Worm (Caenorhabditis elegans) whole organism, L1 larva: ENCODE measurements around the gene unc-93.

Source experiments
- C04F5.9 ChIP-seq: sonication (generic microtip); optimal IDR thresholded peaks from 2 replicates; lab custom pipeline; 2016; ENCODE audit warnings: missing genetic modification characterization, missing compliant biosample characterization
- C16A3.4 ChIP-seq: fragments of 150-350 bp; optimal IDR thresholded peaks from 2 replicates; lab custom pipeline; 2014; ENCODE audit warnings: missing biosample characterization, missing genetic modification characterization
- C34B4.2 ChIP-seq: sonication (generic microtip); optimal IDR thresholded peaks from 2 replicates; lab custom pipeline; 2017; ENCODE audit warnings: mild to moderate bottlenecking, missing genetic modification characterization, missing compliant biosample characterization
- F16B12.6 ChIP-seq: fragments of 150-350 bp; optimal IDR thresholded peaks from 2 replicates; lab custom pipeline; 2014; ENCODE audit warnings: missing biosample characterization, missing genetic modification characterization
- blmp-1 ChIP-seq: fragments of 150-350 bp; optimal IDR thresholded peaks from 2 replicates; lab custom pipeline; 2014; ENCODE audit warnings: missing biosample characterization, missing genetic modification characterization
- ceh-63 ChIP-seq: fragments of 200-800 bp; sonication (Bioruptor generic); optimal IDR thresholded peaks from 2 replicates; lab custom pipeline; 2018; ENCODE audit warnings: mild to moderate bottlenecking, missing genetic modification characterization, missing compliant biosample characterization
- ceh-8 ChIP-seq: fragments of 200-800 bp; sonication (Bioruptor generic); optimal IDR thresholded peaks from 2 replicates; lab custom pipeline; 2018; ENCODE audit warnings: mild to moderate bottlenecking, missing genetic modification characterization, moderate library complexity, missing compliant biosample characterization
- ceh-82 ChIP-seq, 3 experiments: fragments of 150-350 bp in 1 of 3; sonication (generic microtip) in 2 of 3; optimal IDR thresholded peaks; 2 replicates each; lab custom pipeline; 2014 to 2017; ENCODE audit warnings: missing biosample characterization in 3 of 3, missing genetic modification characterization in 3 of 3
- ceh-88 ChIP-seq: fragments of 200-800 bp; sonication (Bioruptor generic); IDR thresholded peaks from 2 replicates; pipeline ENCODE4 v1.3.6; 2022; ENCODE audit warnings: missing genetic modification characterization, missing compliant biosample characterization
- ceh-90 ChIP-seq: sonication (generic microtip); optimal IDR thresholded peaks from 2 replicates; lab custom pipeline; 2016; ENCODE audit warnings: missing genetic modification characterization, missing compliant biosample characterization
- ces-1 ChIP-seq: fragments of 150-350 bp; optimal IDR thresholded peaks from 2 replicates; lab custom pipeline; 2014; ENCODE audit warnings: missing biosample characterization, missing genetic modification reagents, missing genetic modification characterization
- dpl-1 ChIP-seq, 3 experiments: fragments of 150-350 bp in 2 of 3; sonication (generic microtip) in 1 of 3; optimal IDR thresholded peaks; 2 replicates each; lab custom pipeline; 2014 to 2017; ENCODE audit warnings: missing biosample characterization in 3 of 3, missing genetic modification characterization in 3 of 3, missing genetic modification reagents in 3 of 3
- efl-1 ChIP-seq, 4 experiments: fragments of 150-350 bp; optimal IDR thresholded peaks in 3 of 4; peaks in 1 of 4; 1 replicate in 1 of 4; 2 replicates in 3 of 4; lab custom pipeline; 2014; ENCODE audit warnings: missing biosample characterization in 2 of 4, missing genetic modification characterization in 2 of 4, missing genetic modification reagents in 2 of 4
- elt-2 ChIP-seq: sonication (generic microtip); optimal IDR thresholded peaks from 2 replicates; lab custom pipeline; 2016; ENCODE audit warnings: missing genetic modification characterization, mild to moderate bottlenecking, inconsistent platforms, missing compliant biosample characterization, missing genetic modification reagents
- elt-3 ChIP-seq, 6 experiments: fragments of 150-350 bp in 1 of 6; sonication (generic microtip); optimal IDR thresholded peaks; 2 replicates each; lab custom pipeline; 2017 to 2018; ENCODE audit warnings: missing biosample characterization in 6 of 6, missing genetic modification characterization in 6 of 6, inconsistent platforms in 1 of 6
- ets-5 ChIP-seq: fragments of 200-800 bp; sonication (Bioruptor generic); IDR thresholded peaks from 2 replicates; pipeline ENCODE4 v1.3.6; 2022; ENCODE audit warnings: missing genetic modification characterization, missing compliant biosample characterization
- fkh-10 ChIP-seq: sonication (generic microtip); optimal IDR thresholded peaks from 2 replicates; lab custom pipeline; 2017; ENCODE audit warnings: missing biosample characterization, missing genetic modification reagents, missing genetic modification characterization
- fkh-4 ChIP-seq: sonication (generic microtip); optimal IDR thresholded peaks from 2 replicates; lab custom pipeline; 2016; ENCODE audit warnings: missing compliant biosample characterization, missing genetic modification characterization, borderline replicate concordance
- fos-1 ChIP-seq: fragments of 150-350 bp; optimal IDR thresholded peaks from 2 replicates; lab custom pipeline; 2014; ENCODE audit warnings: missing biosample characterization, missing genetic modification characterization
- grh-1 ChIP-seq: fragments of 200-800 bp; sonication (Bioruptor generic); IDR thresholded peaks from 2 replicates; pipeline ENCODE4 v1.3.6; 2022; ENCODE audit warnings: missing genetic modification reagents, missing genetic modification characterization, missing compliant biosample characterization
- hlh-4 ChIP-seq: sonication (generic microtip); optimal IDR thresholded peaks from 2 replicates; lab custom pipeline; 2016; ENCODE audit warnings: mild to moderate bottlenecking, missing genetic modification characterization, missing compliant biosample characterization
- hpl-2 ChIP-seq: fragments of 150-350 bp; optimal IDR thresholded peaks from 2 replicates; lab custom pipeline; 2014; ENCODE audit warnings: missing biosample characterization, missing genetic modification reagents, missing genetic modification characterization
- isw-1 ChIP-seq: fragments of 200-800 bp; sonication (Bioruptor generic); IDR thresholded peaks from 2 replicates; pipeline ENCODE4 v1.3.6; 2022; ENCODE audit warnings: missing genetic modification characterization, missing compliant biosample characterization
- lin-14 ChIP-seq: fragments of 200-800 bp; sonication (Bioruptor generic); optimal IDR thresholded peaks from 2 replicates; lab custom pipeline; 2018; ENCODE audit warnings: mild to moderate bottlenecking, missing genetic modification characterization, moderate library complexity, missing compliant biosample characterization
- lin-15B ChIP-seq: fragments of 150-350 bp; sonication (generic microtip); optimal IDR thresholded peaks from 3 replicates; lab custom pipeline; 2014; ENCODE audit warnings: missing biosample characterization, missing genetic modification characterization
- lin-35 ChIP-seq, 2 experiments: fragments of 150-350 bp; optimal IDR thresholded peaks; 2 replicates each; lab custom pipeline; 2014; ENCODE audit warnings: missing biosample characterization in 2 of 2, missing genetic modification characterization in 2 of 2, missing genetic modification reagents in 2 of 2
- lin-39 ChIP-seq: fragments of 150-350 bp; optimal IDR thresholded peaks from 2 replicates; lab custom pipeline; 2014; ENCODE audit warnings: missing biosample characterization, missing genetic modification reagents, missing genetic modification characterization
- lir-3 ChIP-seq: sonication (generic microtip); optimal IDR thresholded peaks from 2 replicates; lab custom pipeline; 2016; ENCODE audit warnings: mild to moderate bottlenecking, missing genetic modification characterization, moderate library complexity, missing compliant biosample characterization; ENCODE audit not compliant: poor library complexity
- lsy-2 ChIP-seq, 2 experiments: fragments of 150-350 bp; optimal IDR thresholded peaks; 2 replicates each; lab custom pipeline; 2014; ENCODE audit warnings: missing biosample characterization in 2 of 2, missing genetic modification characterization in 2 of 2
- mab-9 ChIP-seq: fragments of 200-800 bp; sonication (Bioruptor generic); IDR thresholded peaks from 2 replicates; pipeline ENCODE4 v1.3.6; 2022; ENCODE audit warnings: missing genetic modification reagents, missing genetic modification characterization, missing compliant biosample characterization
- mef-2 ChIP-seq: fragments of 150-350 bp; optimal IDR thresholded peaks from 2 replicates; lab custom pipeline; 2014; ENCODE audit warnings: missing biosample characterization, missing genetic modification characterization
- mep-1 ChIP-seq: fragments of 150-350 bp; optimal IDR thresholded peaks from 2 replicates; lab custom pipeline; 2014; ENCODE audit warnings: missing biosample characterization, missing genetic modification characterization
- nhr-11 ChIP-seq: fragments of 150-350 bp; optimal IDR thresholded peaks from 2 replicates; lab custom pipeline; 2014; ENCODE audit warnings: missing biosample characterization, missing genetic modification characterization
- nhr-12 ChIP-seq: sonication (generic microtip); optimal IDR thresholded peaks from 2 replicates; lab custom pipeline; 2017; ENCODE audit warnings: missing biosample characterization, missing genetic modification characterization
- nhr-77 ChIP-seq: fragments of 150-350 bp; optimal IDR thresholded peaks from 2 replicates; lab custom pipeline; 2014; ENCODE audit warnings: missing biosample characterization, missing genetic modification characterization
- nhr-84 ChIP-seq: sonication (generic microtip); optimal IDR thresholded peaks from 2 replicates; lab custom pipeline; 2017; ENCODE audit warnings: missing biosample characterization, missing genetic modification characterization
- nhr-85 ChIP-seq: sonication (generic microtip); peaks from one replicate; lab custom pipeline; 2016; ENCODE audit warnings: missing genetic modification characterization, inconsistent platforms, missing compliant biosample characterization
- nhr-90 ChIP-seq: sonication (generic microtip); optimal IDR thresholded peaks from 2 replicates; lab custom pipeline; 2016; ENCODE audit warnings: mild to moderate bottlenecking, missing genetic modification characterization, missing compliant biosample characterization; ENCODE audit not compliant: poor library complexity
- pqm-1 ChIP-seq: sonication (generic microtip); optimal IDR thresholded peaks from 3 replicates; lab custom pipeline; 2017; ENCODE audit warnings: missing biosample characterization, missing genetic modification characterization
- rnt-1 ChIP-seq: sonication (generic microtip); optimal IDR thresholded peaks from 2 replicates; lab custom pipeline; 2016; ENCODE audit warnings: mild to moderate bottlenecking, missing genetic modification characterization, moderate library complexity, missing compliant biosample characterization
- skn-1 ChIP-seq: fragments of 150-350 bp; optimal IDR thresholded peaks from 2 replicates; lab custom pipeline; 2014; ENCODE audit warnings: missing biosample characterization, missing genetic modification characterization
- snpc-4 ChIP-seq: fragments of 150-350 bp; optimal IDR thresholded peaks from 2 replicates; lab custom pipeline; 2014; ENCODE audit warnings: missing biosample characterization, missing genetic modification characterization
- snu-23 ChIP-seq: sonication (generic microtip); optimal IDR thresholded peaks from 2 replicates; lab custom pipeline; 2016; ENCODE audit warnings: missing genetic modification characterization, missing compliant biosample characterization
- sox-4 ChIP-seq: sonication (generic microtip); optimal IDR thresholded peaks from 2 replicates; lab custom pipeline; 2016; ENCODE audit warnings: missing genetic modification characterization, missing compliant biosample characterization
- sptf-1 ChIP-seq: fragments of 150-350 bp; optimal IDR thresholded peaks from 2 replicates; lab custom pipeline; 2014; ENCODE audit warnings: missing biosample characterization, missing genetic modification characterization
- sup-37 ChIP-seq: fragments of 200-800 bp; sonication (Bioruptor generic); optimal IDR thresholded peaks from 2 replicates; lab custom pipeline; 2018; ENCODE audit warnings: mild to moderate bottlenecking, missing genetic modification characterization, missing compliant biosample characterization
- swsn-7 ChIP-seq: sonication (generic microtip); optimal IDR thresholded peaks from 2 replicates; lab custom pipeline; 2016; ENCODE audit warnings: missing genetic modification characterization, missing compliant biosample characterization
- tbx-2 ChIP-seq: sonication (generic microtip); optimal IDR thresholded peaks from 2 replicates; lab custom pipeline; 2016; ENCODE audit warnings: missing genetic modification characterization, missing compliant biosample characterization
- unc-62 ChIP-seq: fragments of 150-350 bp; optimal IDR thresholded peaks from 2 replicates; lab custom pipeline; 2014; ENCODE audit warnings: missing biosample characterization, missing genetic modification reagents, missing genetic modification characterization
- unc-98 ChIP-seq: fragments of 200-800 bp; sonication (Bioruptor generic); IDR thresholded peaks from 2 replicates; pipeline ENCODE4 v1.3.6; 2022; ENCODE audit warnings: missing genetic modification characterization, missing compliant biosample characterization
- xbp-1 ChIP-seq: sonication (generic microtip); optimal IDR thresholded peaks from 2 replicates; lab custom pipeline; 2016; ENCODE audit warnings: missing genetic modification characterization, missing compliant biosample characterization
- zag-1 ChIP-seq: fragments of 150-350 bp; optimal IDR thresholded peaks from 2 replicates; lab custom pipeline; 2014; ENCODE audit warnings: missing biosample characterization, missing genetic modification characterization
- ztf-11 ChIP-seq, 2 experiments: sonication (generic microtip); optimal IDR thresholded peaks; 2 replicates each; lab custom pipeline; 2016 to 2017; ENCODE audit warnings: missing genetic modification characterization in 2 of 2, missing biosample characterization in 1 of 2, missing compliant biosample characterization in 1 of 2
- ztf-4 ChIP-seq: fragments of 150-350 bp; optimal IDR thresholded peaks from 2 replicates; lab custom pipeline; 2014; ENCODE audit warnings: missing biosample characterization, missing genetic modification characterization

Gene unc-93

ce11 chrIII:3672839-3673238, 28.7 kb downstream of the unc-93 start:
- no peak for TF ChIP-seq nhr-90
- TF ChIP-seq lin-39: no peak
- no peak for TF ChIP-seq xbp-1 (tag; lab: Kevin White, UChicago)
- TF ChIP-seq nhr-11 (tag; lab: Kevin White, UChicago): no peak
- TF ChIP-seq lsy-2 (tag; optimal IDR thresholded peaks at IDR 0.05; lab: Kevin White, UChicago): peak; percentile 13 to 48
- peak; percentile 50 for TF ChIP-seq snu-23
- no peak for TF ChIP-seq ets-5 (GFP tag; lab: Robert Waterston, UW)
- TF ChIP-seq nhr-85 (tag; lab: Kevin White, UChicago): peak; percentile 78
- no peak for TF ChIP-seq ceh-90 (tag; lab: Kevin White, UChicago)
- TF ChIP-seq unc-98 (GFP tag; lab: Robert Waterston, UW): no peak
- TF ChIP-seq sptf-1: no peak
- peak; percentile 13 for TF ChIP-seq fos-1 (tag; lab: Kevin White, UChicago)
- TF ChIP-seq pqm-1 (tag; lab: Kevin White, UChicago): no peak
- TF ChIP-seq grh-1: no peak; the same call in 1 of the 2 replicates
- no peak for TF ChIP-seq elt-2 (tag; lab: Kevin White, UChicago)
- no peak for TF ChIP-seq hlh-4 (tag; lab: Kevin White, UChicago)
- TF ChIP-seq nhr-12 (tag; lab: Kevin White, UChicago): no peak
- TF ChIP-seq F16B12.6 (tag; lab: Kevin White, UChicago): no peak
- TF ChIP-seq ztf-11 (tag; optimal IDR thresholded peaks at IDR 0.05; lab: Kevin White, UChicago): no peak
- TF ChIP-seq ceh-63 (GFP tag; lab: Kevin White, UChicago): no peak
- no peak for TF ChIP-seq zag-1
- no peak for TF ChIP-seq C04F5.9 (tag; lab: Kevin White, UChicago)
- TF ChIP-seq sup-37 (GFP tag; lab: Kevin White, UChicago): no peak
- peak; percentile 90 for TF ChIP-seq lin-14 (GFP tag; lab: Kevin White, UChicago)
- TF ChIP-seq tbx-2 (tag; lab: Kevin White, UChicago): no peak
- no peak for TF ChIP-seq ceh-8 (GFP tag; lab: Kevin White, UChicago)
- no peak for TF ChIP-seq mef-2 (tag; lab: Kevin White, UChicago)
- TF ChIP-seq lin-35 (GFP tag; optimal IDR thresholded peaks at IDR 0.05; lab: Kevin White, UChicago): peak; percentile 17 to 30
- peak; percentile 28 for TF ChIP-seq mep-1 (tag; lab: Kevin White, UChicago)
- no peak for TF ChIP-seq mab-9
- TF ChIP-seq lir-3 (tag; lab: Kevin White, UChicago): no peak
- TF ChIP-seq nhr-77 (tag; lab: Kevin White, UChicago): no peak
- TF ChIP-seq isw-1: no peak
- no peak for TF ChIP-seq ces-1 (GFP tag; lab: Kevin White, UChicago)
- no peak for TF ChIP-seq hpl-2 (GFP tag; lab: Kevin White, UChicago)
- peak; percentile 20 for TF ChIP-seq skn-1 (tag; lab: Kevin White, UChicago)
- TF ChIP-seq ceh-82 (tag; optimal IDR thresholded peaks at IDR 0.05; lab: Kevin White, UChicago): no peak
- no peak for TF ChIP-seq ztf-4 (tag; lab: Kevin White, UChicago)
- no peak for TF ChIP-seq C16A3.4 (tag; lab: Kevin White, UChicago)
- TF ChIP-seq C34B4.2 (tag; lab: Kevin White, UChicago): no peak
- no peak for TF ChIP-seq fkh-4 (tag; lab: Kevin White, UChicago)
- no peak for TF ChIP-seq rnt-1 (tag; lab: Kevin White, UChicago)
- TF ChIP-seq ceh-88: no peak
- TF ChIP-seq lin-15B (tag; lab: Kevin White, UChicago): no peak
- peak; percentile 17 for TF ChIP-seq fkh-10 (GFP tag; lab: Kevin White, UChicago)
- TF ChIP-seq unc-62: no peak
- TF ChIP-seq sox-4 (tag; lab: Kevin White, UChicago): no peak
- TF ChIP-seq dpl-1 (GFP tag; optimal IDR thresholded peaks at IDR 0.05; lab: Kevin White, UChicago): no peak
- peak; percentile 86 for TF ChIP-seq blmp-1 (tag; lab: Kevin White, UChicago)
- TF ChIP-seq elt-3 (tag; optimal IDR thresholded peaks at IDR 0.05; lab: Kevin White, UChicago): peak in 1 of 6 experiments; percentile 24
- peak; percentile 13 for TF ChIP-seq swsn-7 (tag; lab: Kevin White, UChicago)
- TF ChIP-seq snpc-4: no peak
- TF ChIP-seq nhr-84 (tag; lab: Kevin White, UChicago): no peak
- TF ChIP-seq efl-1 (optimal IDR thresholded peaks at IDR 0.05; lab: Kevin White, UChicago): peak in 1 of 2 experiments; percentile 18
- TF ChIP-seq efl-1 (GFP tag; optimal IDR thresholded peaks at IDR 0.05 in 1 of 2; lab: Kevin White, UChicago): peak in 1 of 2 experiments; percentile 85
